Worm (Caenorhabditis elegans): Measurements from ENCODE around the gene set-5.

The set-5 gene

ce11 chrV:14696604-14697307, 2.0 kb upstream of the set-5 start, which contains the start of gene unc-112 (continued):
- TF ChIP-seq ceh-45 (GFP tag; IDR thresholded peaks at IDR 0.05) (no peak), nfya-1 (tag; optimal IDR thresholded peaks at IDR 0.05) (peak; percentile 93), ceh-18 (tag; optimal IDR thresholded peaks at IDR 0.05) (peak; percentile 95), unc-42 (tag; optimal IDR thresholded peaks at IDR 0.05) (peak; percentile 58), ceh-31 (tag; optimal IDR thresholded peaks at IDR 0.05) (peak; percentile 91)

ce11 chrV:14698005-14698404, 761 bp upstream of the set-5 start:
- TF ChIP-seq pqm-1 (tag; optimal IDR thresholded peaks at IDR 0.05), result no peak
- no peak for TF ChIP-seq ztf-16 (tag; optimal IDR thresholded peaks at IDR 0.05)
- TF ChIP-seq sox-4 (tag; optimal IDR thresholded peaks at IDR 0.05), result no peak
- no peak for TF ChIP-seq ceh-19 (GFP tag; optimal IDR thresholded peaks at IDR 0.05)
- TF ChIP-seq lim-6 (tag; optimal IDR thresholded peaks at IDR 0.05), result no peak
- no peak for TF ChIP-seq fax-1 (tag; optimal IDR thresholded peaks at IDR 0.05)
- no peak for TF ChIP-seq tbx-2 (tag; optimal IDR thresholded peaks at IDR 0.05)
- no peak for TF ChIP-seq elt-2 (tag; optimal IDR thresholded peaks at IDR 0.05)
- no peak for TF ChIP-seq ceh-22 (tag; optimal IDR thresholded peaks at IDR 0.05)
- TF ChIP-seq syd-9 (tag; optimal IDR thresholded peaks at IDR 0.05), result no peak
- no peak for TF ChIP-seq ref-2 (tag; optimal IDR thresholded peaks at IDR 0.05)
- no peak for TF ChIP-seq F13H6.1 (tag; optimal IDR thresholded peaks at IDR 0.05)

ce11 chrV:14707958-14708357, 9.2 kb downstream of the set-5 start, which contains the start of gene R08A2.9:
Gene R08A2.9 (plus strand): TSS chrV:14708258.
- TF ChIP-seq elt-2 (tag; optimal IDR thresholded peaks at IDR 0.05) (no peak), pros-1 (tag; optimal IDR thresholded peaks at IDR 0.05) (no peak), ceh-18 (tag; optimal IDR thresholded peaks at IDR 0.05) (no peak), dmd-4 (tag; optimal IDR thresholded peaks at IDR 0.05; ENCODE audit: borderline replicate concordance) (no peak), nhr-11 (tag; optimal IDR thresholded peaks at IDR 0.05) (no peak), hlh-13 (GFP tag; optimal IDR thresholded peaks at IDR 0.05) (no peak), ceh-45 (GFP tag; IDR thresholded peaks at IDR 0.05) (no peak), dve-1 (tag; optimal IDR thresholded peaks at IDR 0.05) (no peak)

- TF ChIP-seq pax-1 (tag; optimal IDR thresholded peaks at IDR 0.05) (no peak), T23F11.4 (GFP tag; optimal IDR thresholded peaks at IDR 0.05) (no peak), sox-2 (GFP tag; IDR thresholded peaks at IDR 0.05) (no peak), nhr-11 (tag; optimal IDR thresholded peaks at IDR 0.05) (no peak), hlh-13 (GFP tag; optimal IDR thresholded peaks at IDR 0.05) (no peak), ceh-34 (tag; optimal IDR thresholded peaks at IDR 0.05) (no peak), hlh-30 (tag; optimal IDR thresholded peaks at IDR 0.05; ENCODE audit: insufficient read depth) (no peak), ceh-48 (tag; optimal IDR thresholded peaks at IDR 0.05) (no peak), ceh-9 (tag; optimal IDR thresholded peaks at IDR 0.05) (no peak), gmeb-2 (tag; optimal IDR thresholded peaks at IDR 0.05) (no peak), pha-4 (tag; optimal IDR thresholded peaks at IDR 0.05) (no peak), unc-86 (tag; optimal IDR thresholded peaks at IDR 0.05) (no peak)
These were observed 12.3 kb downstream of the set-5 start, which contains the start of gene ssp-33 for ce11 chrV:14711077-14711476. Gene ssp-33 (plus strand): TSS chrV:14711377.

ce11 chrV:14712316-14712715, 13.6 kb downstream of the set-5 start, which contains the start of gene R08A2.5:
Gene R08A2.5 (plus strand): TSS chrV:14712616.
- no peak for TF ChIP-seq hlh-13 (GFP tag; optimal IDR thresholded peaks at IDR 0.05)
- TF ChIP-seq pat-9 (tag; optimal IDR thresholded peaks at IDR 0.05), result no peak
- TF ChIP-seq pha-2 (tag; optimal IDR thresholded peaks at IDR 0.05), result no peak
- no peak for TF ChIP-seq ama-1 (optimal IDR thresholded peaks at IDR 0.05)
- TF ChIP-seq pax-1 (tag; optimal IDR thresholded peaks at IDR 0.05), result no peak
- no peak for TF ChIP-seq lin-11 (tag; optimal IDR thresholded peaks at IDR 0.05)
- no peak for TF ChIP-seq rnt-1 (tag; optimal IDR thresholded peaks at IDR 0.05)
- TF ChIP-seq tbx-7 (tag; optimal IDR thresholded peaks at IDR 0.05), result no peak
- TF ChIP-seq ets-4 (tag; optimal IDR thresholded peaks at IDR 0.05), result no peak
- TF ChIP-seq ceh-6 (GFP tag; optimal IDR thresholded peaks at IDR 0.05), result no peak
- no peak for TF ChIP-seq ceh-18 (tag; optimal IDR thresholded peaks at IDR 0.05)
- no peak for TF ChIP-seq ceh-45 (GFP tag; IDR thresholded peaks at IDR 0.05)
- TF ChIP-seq ceh-9 (tag; optimal IDR thresholded peaks at IDR 0.05), result no peak
